Worm (Caenorhabditis elegans): ENCODE measurements around the gene srj-52.

DNA sequence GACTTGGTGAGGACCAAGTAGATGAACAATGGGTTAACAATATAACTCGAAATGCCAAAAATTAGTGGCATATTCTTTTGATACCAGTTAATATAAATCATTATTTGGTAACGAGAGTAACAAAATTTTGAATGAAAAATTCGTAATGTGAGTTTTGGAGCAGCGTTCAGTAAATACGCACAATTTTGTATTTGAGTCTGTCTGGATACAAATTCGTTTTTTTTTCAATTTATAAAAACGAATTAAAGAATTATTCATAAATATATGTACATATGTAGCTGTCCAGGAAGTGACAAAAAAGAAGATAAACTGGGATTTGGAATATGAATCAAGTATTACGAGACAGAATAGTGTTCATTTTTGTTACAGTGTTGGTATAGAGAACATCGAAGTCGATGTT is 42.9 kb downstream of the srj-52 start, which contains the start of gene srj-5:
- TF ChIP-seq lsy-2 (tag; optimal IDR thresholded peaks at IDR 0.05) (no peak), mes-2 (tag; optimal IDR thresholded peaks at IDR 0.05; ENCODE audit: poor library complexity, severe bottlenecking) (no peak), spr-1 (tag; optimal IDR thresholded peaks at IDR 0.05) (no peak), lim-7 (GFP tag; IDR thresholded peaks at IDR 0.05) (no peak), unc-62 (GFP tag; optimal IDR thresholded peaks at IDR 0.05 in 1 of 2) (no peak), unc-62 (tag; optimal IDR thresholded peaks at IDR 0.05) (no peak), nhr-25 (tag; optimal IDR thresholded peaks at IDR 0.05; ENCODE audit: borderline replicate concordance, insufficient read depth) (no peak), nhr-11 (tag; optimal IDR thresholded peaks at IDR 0.05) (no peak), mep-1 (tag; optimal IDR thresholded peaks at IDR 0.05) (no peak), fkh-10 (GFP tag; optimal IDR thresholded peaks at IDR 0.05) (no peak), lin-15B (tag; optimal IDR thresholded peaks at IDR 0.05) (no peak)

All from whole organism, L4 larva.